Worm (Caenorhabditis elegans): ENCODE results near the gene R05F9.7.

- TF ChIP-seq skn-1 (tag; optimal IDR thresholded peaks at IDR 0.05) (no peak), lin-39 (tag; optimal IDR thresholded peaks at IDR 0.05) (no peak), ztf-11 (tag; optimal IDR thresholded peaks at IDR 0.05) (no peak), C16A3.4 (tag; optimal IDR thresholded peaks at IDR 0.05) (no peak), nhr-85 (tag) (no peak), mdl-1 (tag; optimal IDR thresholded peaks at IDR 0.05) (no peak)
Measured at ce11 chrII:4849885-4850284, 36.2 kb upstream of the R05F9.7 start, which contains the start of gene T23B7.3.

Measured in whole organism, L1 larva.